Fruit fly (Drosophila melanogaster): ENCODE results near the gene Apc2.

Gene Apc2

DNA sequence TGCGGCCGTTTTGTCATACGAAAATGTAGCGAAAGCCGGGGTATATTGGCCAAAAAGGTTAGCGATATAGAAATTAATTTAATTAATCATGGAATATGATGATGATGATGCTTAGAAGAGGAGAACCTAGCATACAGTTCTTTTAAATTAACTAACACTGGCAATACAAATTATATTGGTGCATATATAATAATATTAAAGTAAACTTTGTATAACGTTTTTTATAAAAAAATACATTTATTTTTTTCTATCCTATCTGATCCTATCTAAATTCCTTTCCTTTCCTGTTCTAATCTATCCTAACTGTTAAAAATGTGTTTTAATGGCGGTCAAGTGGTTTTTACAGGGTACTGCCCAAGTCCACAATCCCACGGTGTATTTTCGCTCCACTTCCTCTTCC is 42.2 kb downstream of the Apc2 start (continued):
- no peak for TF ChIP-seq CG17912 (GFP tag; optimal IDR thresholded peaks at IDR 0.05)
- TF ChIP-seq CG12659 (GFP tag; optimal IDR thresholded peaks at IDR 0.05): peak; percentile 27
- TF ChIP-seq gfzf (GFP tag; optimal IDR thresholded peaks at IDR 0.05): no peak
- TF ChIP-seq CG5953 (GFP tag; IDR thresholded peaks at IDR 0.05): no peak
- 0 out of 3 replicates have a peak, but pooled peaks have one; percentile 23 for TF ChIP-seq jigr1 (GFP tag; IDR thresholded peaks at IDR 0.05)
- TF ChIP-seq Eip74EF (GFP tag; optimal IDR thresholded peaks at IDR 0.05): peak in 1 of 2 experiments; percentile 54
- peak; percentile 26 for TF ChIP-seq nau (GFP tag; optimal IDR thresholded peaks at IDR 0.05)
- TF ChIP-seq Hr3 (GFP tag; optimal IDR thresholded peaks at IDR 0.05): peak; percentile 23
- peak; percentile 57 for TF ChIP-seq CG18262 (tag; optimal IDR thresholded peaks at IDR 0.05)
- no peak for TF ChIP-seq Trl (optimal IDR thresholded peaks at IDR 0.05)
- no peak for TF ChIP-seq Trl (GFP tag; optimal IDR thresholded peaks at IDR 0.05)
- no peak for TF ChIP-seq TFAM (GFP tag; optimal IDR thresholded peaks at IDR 0.05)
- TF ChIP-seq CG31224 (GFP tag; IDR thresholded peaks at IDR 0.05): 0 out of 2 replicates have a peak, but pooled peaks have one; percentile 14
- TF ChIP-seq HHEX (GFP tag; optimal IDR thresholded peaks at IDR 0.05): peak; percentile 15
- TF ChIP-seq CG9437 (GFP tag; optimal IDR thresholded peaks at IDR 0.05): peak; percentile 51
- TF ChIP-seq HLH54F (GFP tag; optimal IDR thresholded peaks at IDR 0.05): no peak
- no peak for TF ChIP-seq prd (optimal IDR thresholded peaks at IDR 0.05)
- 0 out of 3 replicates have a peak, but pooled peaks have one; percentile 20 for TF ChIP-seq prd (GFP tag; IDR thresholded peaks at IDR 0.05)
- TF ChIP-seq Asciz (GFP tag; optimal IDR thresholded peaks at IDR 0.05): peak; percentile 47
- peak; percentile 25 for TF ChIP-seq CG2712 (tag; optimal IDR thresholded peaks at IDR 0.05)
- no peak for TF ChIP-seq CG13624 (GFP tag; optimal IDR thresholded peaks at IDR 0.05)
- TF ChIP-seq dan (GFP tag; IDR thresholded peaks at IDR 0.05): no peak
- peak in 1 of 2 experiments; percentile 74 for TF ChIP-seq Hr51 (GFP tag; optimal IDR thresholded peaks at IDR 0.05)
- TF ChIP-seq D19B (GFP tag; optimal IDR thresholded peaks at IDR 0.05): peak; percentile 77
- no peak for TF ChIP-seq CG31365 (tag; optimal IDR thresholded peaks at IDR 0.05)
- no peak for TF ChIP-seq CG34376 (GFP tag; optimal IDR thresholded peaks at IDR 0.05)
- TF ChIP-seq Ssrp (tag; optimal IDR thresholded peaks at IDR 0.05): peak; percentile 38
- TF ChIP-seq btn (GFP tag; optimal IDR thresholded peaks at IDR 0.05): no peak
- TF ChIP-seq Adf1 (GFP tag; IDR thresholded peaks at IDR 0.05): no peak
- TF ChIP-seq H2.0 (GFP tag; IDR thresholded peaks at IDR 0.05): no peak
- peak; percentile 26; the same call in 1 of the 2 replicates for TF ChIP-seq wor (GFP tag; IDR thresholded peaks at IDR 0.05)
- TF ChIP-seq Nf-YC (tag; optimal IDR thresholded peaks at IDR 0.05): no peak
- TF ChIP-seq phol (tag; optimal IDR thresholded peaks at IDR 0.05): peak; percentile 66
- no peak for TF ChIP-seq NFAT (GFP tag; IDR thresholded peaks at IDR 0.05)
- TF ChIP-seq dmrt99B (tag; optimal IDR thresholded peaks at IDR 0.05): peak; percentile 74
- TF ChIP-seq sna (GFP tag; IDR thresholded peaks at IDR 0.05; ENCODE audit: partially characterized antibody): no peak
- peak; percentile 47 for TF ChIP-seq CG2678 (tag; optimal IDR thresholded peaks at IDR 0.05)
- peak; percentile 13; the same call in 1 of the 3 replicates for TF ChIP-seq zfh1 (GFP tag; IDR thresholded peaks at IDR 0.05)
- peak; percentile 19 for TF ChIP-seq Xbp1 (GFP tag; optimal IDR thresholded peaks at IDR 0.05)
- TF ChIP-seq CG30403 (GFP tag; optimal IDR thresholded peaks at IDR 0.05): peak; percentile 30
- TF ChIP-seq GATAe (GFP tag; conservative IDR thresholded peaks at IDR 0.05): no peak

All from whole organism, embryonic.